Worm (Caenorhabditis elegans): Measurements from ENCODE around the gene cln-3.1.

DNA sequence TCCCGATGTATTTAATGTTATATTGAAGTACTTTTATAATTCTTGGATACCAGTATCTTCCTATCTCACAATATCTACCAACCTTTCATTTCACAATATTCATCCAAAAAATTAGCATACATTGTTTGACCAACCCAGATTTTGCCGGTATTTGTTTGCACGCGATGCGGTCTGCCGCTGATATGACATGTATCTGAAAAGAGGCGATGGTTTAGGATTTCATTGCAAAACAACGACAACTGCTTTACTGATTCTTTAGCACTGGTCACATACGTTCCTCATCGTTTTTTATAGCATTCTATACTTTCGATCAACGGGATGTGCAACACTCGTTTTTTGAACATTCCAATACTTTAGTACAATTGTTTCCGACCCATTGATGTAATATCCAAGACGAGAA is 17.6 kb downstream of the cln-3.1 start, which contains the start of gene mam-4:
- no peak for TF ChIP-seq bed-3 (GFP tag; optimal IDR thresholded peaks at IDR 0.05)
- TF ChIP-seq nhr-28 (tag; optimal IDR thresholded peaks at IDR 0.05), result no peak
- no peak for TF ChIP-seq drap-1 (GFP tag; optimal IDR thresholded peaks at IDR 0.05)
- no peak for TF ChIP-seq lsy-2 (tag; optimal IDR thresholded peaks at IDR 0.05)
